Worm (Caenorhabditis elegans): ENCODE data around the gene C14E2.1.

DNA sequence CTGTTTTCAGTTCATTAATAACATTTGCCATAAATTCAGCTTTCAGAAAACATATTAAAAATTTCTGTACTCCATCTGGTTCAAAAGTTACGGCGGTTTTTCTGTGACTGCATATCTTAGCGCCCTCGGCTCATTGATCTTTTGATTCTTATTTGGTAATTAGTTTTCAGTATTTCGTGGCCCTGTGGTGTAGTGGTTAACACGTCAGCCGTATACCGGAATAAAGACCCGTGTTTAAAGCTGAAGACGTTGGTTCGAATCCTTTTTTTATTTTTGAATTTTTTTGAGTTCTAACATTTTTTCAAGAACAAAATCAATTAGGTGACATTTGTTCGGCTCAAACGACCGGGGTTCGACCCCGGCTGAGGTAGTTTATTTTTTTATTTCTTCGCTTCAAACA is 4.2 kb downstream of the C14E2.1 start:
- TF ChIP-seq nhr-237 (tag; optimal IDR thresholded peaks at IDR 0.05) (no peak), mls-2 (tag; optimal IDR thresholded peaks at IDR 0.05) (no peak)
